Worm (Caenorhabditis elegans): ENCODE results near the gene F42C5.6.
A peak's percentile ranks its signal among the peaks of the same experiment; 100 is the strongest.

The F42C5.6 gene

DNA sequence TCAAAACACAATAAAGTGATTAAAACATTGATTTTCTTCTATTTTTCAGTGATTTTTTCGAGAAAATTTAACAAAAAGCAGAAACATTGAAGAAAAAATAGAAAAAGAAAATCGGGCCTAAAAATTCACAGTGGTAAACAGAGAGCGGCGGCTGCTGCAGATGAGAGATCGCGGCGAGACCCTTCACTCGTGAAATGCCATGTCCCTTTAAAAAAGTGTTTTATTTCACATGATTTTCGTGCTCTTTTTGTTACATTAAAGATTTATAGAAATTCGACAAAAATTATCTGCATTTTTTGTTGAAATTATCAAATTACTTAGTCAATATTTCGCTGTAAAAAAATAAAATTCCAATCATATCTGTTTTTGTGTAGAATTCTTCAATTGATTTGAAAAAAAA, 5.1 kb upstream of the F42C5.6 start (continued):
- TF ChIP-seq F23B12.7 (tag; optimal IDR thresholded peaks at IDR 0.05; ENCODE audit: insufficient read depth) (peak; percentile 51), Y53F4B.3 (GFP tag; IDR thresholded peaks at IDR 0.05) (no peak), snpc-3.4 (tag; optimal IDR thresholded peaks at IDR 0.05) (no peak), let-607 (tag; optimal IDR thresholded peaks at IDR 0.05) (no peak), ztf-6 (GFP tag; IDR thresholded peaks at IDR 0.05) (no peak), lin-40 (tag; optimal IDR thresholded peaks at IDR 0.05) (peak; percentile 49), zim-3 (tag; optimal IDR thresholded peaks at IDR 0.05) (no peak), somi-1 (GFP tag; optimal IDR thresholded peaks at IDR 0.05) (no peak), ekl-4 (GFP tag; IDR thresholded peaks at IDR 0.05) (no peak), ztf-28 (GFP tag; IDR thresholded peaks at IDR 0.05) (no peak), hlh-12 (tag; optimal IDR thresholded peaks at IDR 0.05) (no peak), ceh-91 (GFP tag; IDR thresholded peaks at IDR 0.05) (0 out of 2 replicates have a peak, but pooled peaks have one; percentile 18), hmg-20 (GFP tag; IDR thresholded peaks at IDR 0.05) (no peak), nhr-80 (tag; optimal IDR thresholded peaks at IDR 0.05) (peak; percentile 35), hrde-1 (tag; optimal IDR thresholded peaks at IDR 0.05; ENCODE audit: borderline replicate concordance) (no peak), unc-130 (GFP tag; optimal IDR thresholded peaks at IDR 0.05) (no peak), pha-4 (tag; optimal IDR thresholded peaks at IDR 0.05) (no peak), K12H6.12 (tag; optimal IDR thresholded peaks at IDR 0.05) (no peak), F37B4.10 (GFP tag; IDR thresholded peaks at IDR 0.05) (no peak), F52B5.7 (tag; optimal IDR thresholded peaks at IDR 0.05) (no peak), ets-4 (GFP tag; optimal IDR thresholded peaks at IDR 0.05) (no peak), mel-28 (tag; optimal IDR thresholded peaks at IDR 0.05; ENCODE audit: borderline replicate concordance) (no peak), ZK185.1 (tag; optimal IDR thresholded peaks at IDR 0.05; ENCODE audit: poor library complexity, severe bottlenecking) (peak; percentile 1), nfya-1 (tag; optimal IDR thresholded peaks at IDR 0.05; ENCODE audit: borderline replicate concordance, insufficient read depth) (no peak), ztf-18 (tag; optimal IDR thresholded peaks at IDR 0.05) (no peak), pbrm-1 (GFP tag; IDR thresholded peaks at IDR 0.05) (peak; percentile 32; the same call in 1 of the 2 replicates), ceh-58 (GFP tag; IDR thresholded peaks at IDR 0.05) (no peak)

DNA sequence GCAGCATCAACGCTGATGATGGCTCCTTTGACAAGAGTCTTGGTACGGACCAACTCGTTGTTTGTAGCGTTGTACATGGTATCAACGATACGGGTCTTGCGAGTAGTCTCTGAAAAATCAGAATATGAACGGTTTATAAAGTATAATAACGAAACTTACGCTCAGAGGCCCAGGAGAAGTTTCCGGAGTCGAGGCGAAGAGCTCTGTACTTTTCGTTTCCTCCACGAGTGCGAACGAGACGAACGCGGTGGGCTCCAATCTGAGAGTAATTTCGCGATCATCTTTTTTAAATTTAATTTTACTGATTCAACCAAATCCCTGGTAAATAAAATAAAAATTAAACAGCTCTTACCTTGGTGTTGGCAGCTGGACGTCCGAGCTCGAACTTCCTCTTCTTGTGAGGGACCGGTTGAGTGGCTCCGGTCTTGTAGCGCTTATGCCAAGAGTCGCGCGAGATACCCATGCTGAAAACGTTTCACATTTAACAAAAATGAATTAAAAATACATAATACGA, 4.6 kb upstream of the F42C5.6 start, which contains the start of gene rps-8:
TSS of gene rps-8 (minus strand) at position 464 of the 514 bp plus-strand sequence.
- TF ChIP-seq rec-8 (tag; optimal IDR thresholded peaks at IDR 0.05) (no peak), K12H6.12 (tag; optimal IDR thresholded peaks at IDR 0.05) (no peak), sptf-2 (GFP tag; optimal IDR thresholded peaks at IDR 0.05) (peak; percentile 29), aptf-3 (GFP tag; IDR thresholded peaks at IDR 0.05) (no peak), lsl-1 (GFP tag; optimal IDR thresholded peaks at IDR 0.05) (peak; percentile 30), Y53F4B.3 (GFP tag; IDR thresholded peaks at IDR 0.05) (no peak), ceh-100 (GFP tag; IDR thresholded peaks at IDR 0.05) (0 out of 2 replicates have a peak, but pooled peaks have one; percentile 34), tlf-1 (GFP tag; optimal IDR thresholded peaks at IDR 0.05) (no peak), egl-18 (GFP tag; IDR thresholded peaks at IDR 0.05) (0 out of 2 replicates have a peak, but pooled peaks have one; percentile 21), ZK185.1 (tag; optimal IDR thresholded peaks at IDR 0.05; ENCODE audit: poor library complexity, severe bottlenecking) (no peak), Y67H2A.10 (GFP tag; conservative IDR thresholded peaks at IDR 0.05) (no peak), dox-1 (GFP tag; IDR thresholded peaks at IDR 0.05) (peak; percentile 80), Y79H2A.3 (GFP tag; conservative IDR thresholded peaks at IDR 0.05) (0 out of 2 replicates have a peak, but pooled peaks have one; percentile 15), sdz-38 (tag; optimal IDR thresholded peaks at IDR 0.05) (no peak), madf-6 (GFP tag; IDR thresholded peaks at IDR 0.05) (peak; percentile 15; the same call in 1 of the 2 replicates), ceh-40 (GFP tag; IDR thresholded peaks at IDR 0.05) (peak; percentile 62; the same call in 1 of the 2 replicates), F33H1.4 (GFP tag; IDR thresholded peaks at IDR 0.05) (peak; percentile 25; the same call in 1 of the 2 replicates), snpc-3.4 (tag; optimal IDR thresholded peaks at IDR 0.05) (no peak), aptf-2 (GFP tag; conservative IDR thresholded peaks at IDR 0.05) (no peak), atf-7 (tag; optimal IDR thresholded peaks at IDR 0.05) (no peak), ekl-4 (GFP tag; IDR thresholded peaks at IDR 0.05) (0 out of 2 replicates have a peak, but pooled peaks have one; percentile 24), lsy-27 (tag; optimal IDR thresholded peaks at IDR 0.05; ENCODE audit: borderline replicate concordance, insufficient read depth) (no peak), mes-4 (tag; optimal IDR thresholded peaks at IDR 0.05) (no peak), nhr-27 (tag; optimal IDR thresholded peaks at IDR 0.05) (no peak)
